Worm (Caenorhabditis elegans) whole organism, L3 larva: ENCODE measurements around the gene erg-28.

Source experiments
- R02D3.7 ChIP-seq: fragments of 150-350 bp; optimal IDR thresholded peaks from 2 replicates; lab custom pipeline; 2014; ENCODE audit warnings: missing biosample characterization, missing genetic modification characterization
- aly-2 ChIP-seq: fragments of 150-350 bp; optimal IDR thresholded peaks from 2 replicates; lab custom pipeline; 2014; ENCODE audit warnings: missing biosample characterization, missing genetic modification characterization
- ama-1 ChIP-seq: fragments of 150-350 bp; optimal IDR thresholded peaks from 2 replicates; lab custom pipeline; 2018
- ceh-16 ChIP-seq: sonication (generic microtip); optimal IDR thresholded peaks from 2 replicates; lab custom pipeline; 2017; ENCODE audit warnings: missing biosample characterization, missing genetic modification characterization
- ceh-28 ChIP-seq: fragments of 150-350 bp; optimal IDR thresholded peaks from 2 replicates; lab custom pipeline; 2014; ENCODE audit warnings: missing biosample characterization, missing genetic modification reagents, missing genetic modification characterization
- ceh-82 ChIP-seq: fragments of 150-350 bp; optimal IDR thresholded peaks from 2 replicates; lab custom pipeline; 2014; ENCODE audit warnings: missing biosample characterization, missing genetic modification characterization
- daf-12 ChIP-seq: fragments of 150-350 bp; optimal IDR thresholded peaks from 2 replicates; lab custom pipeline; 2014; ENCODE audit warnings: missing biosample characterization, missing genetic modification reagents, missing genetic modification characterization
- egl-27 ChIP-seq: sonication (generic microtip); optimal IDR thresholded peaks from 4 replicates; lab custom pipeline; 2017; ENCODE audit warnings: missing biosample characterization, missing genetic modification reagents, missing genetic modification characterization
- egl-5 ChIP-seq: fragments of 150-350 bp; optimal IDR thresholded peaks from 2 replicates; lab custom pipeline; 2017; ENCODE audit warnings: missing biosample characterization, missing genetic modification reagents, missing genetic modification characterization, inconsistent platforms
- elt-1 ChIP-seq: fragments of 150-350 bp; optimal IDR thresholded peaks from 2 replicates; lab custom pipeline; 2014; ENCODE audit warnings: missing biosample characterization, missing genetic modification characterization
- elt-2 ChIP-seq: sonication (generic microtip); optimal IDR thresholded peaks from 2 replicates; lab custom pipeline; 2016; ENCODE audit warnings: missing genetic modification reagents, mild to moderate bottlenecking, missing genetic modification characterization, missing compliant biosample characterization
- elt-3 ChIP-seq, 3 experiments: fragments of 150-350 bp in 1 of 3; sonication (generic microtip) in 2 of 3; optimal IDR thresholded peaks; 2 replicates in 2 of 3; 4 replicates in 1 of 3; lab custom pipeline; 2014 to 2017; ENCODE audit warnings: missing biosample characterization in 3 of 3, missing genetic modification characterization in 3 of 3
- eor-1 ChIP-seq, 2 experiments: fragments of 150-350 bp; optimal IDR thresholded peaks; 2 replicates each; lab custom pipeline; 2014 to 2018; ENCODE audit warnings: missing biosample characterization in 2 of 2, missing genetic modification characterization in 2 of 2
- fkh-10 ChIP-seq: sonication (generic microtip); optimal IDR thresholded peaks from 2 replicates; lab custom pipeline; 2017; ENCODE audit warnings: missing biosample characterization, missing genetic modification reagents, missing genetic modification characterization
- fkh-2 ChIP-seq: fragments of 150-350 bp; optimal IDR thresholded peaks from 2 replicates; lab custom pipeline; 2014; ENCODE audit warnings: missing biosample characterization, missing genetic modification reagents, missing genetic modification characterization
- hmg-11 ChIP-seq: sonication (generic microtip); optimal IDR thresholded peaks from 2 replicates; lab custom pipeline; 2016; ENCODE audit warnings: missing genetic modification characterization, missing compliant biosample characterization
- jun-1 ChIP-seq: fragments of 150-350 bp; optimal IDR thresholded peaks from 2 replicates; lab custom pipeline; 2014; ENCODE audit warnings: missing biosample characterization, missing genetic modification reagents, missing genetic modification characterization
- lin-15B ChIP-seq: fragments of 150-350 bp; optimal IDR thresholded peaks from 2 replicates; lab custom pipeline; 2014; ENCODE audit warnings: missing biosample characterization, missing genetic modification characterization
- lsy-12 ChIP-seq: sonication (generic microtip); optimal IDR thresholded peaks from 2 replicates; lab custom pipeline; 2016; ENCODE audit warnings: mild to moderate bottlenecking, missing genetic modification characterization, missing compliant biosample characterization
- mdl-1 ChIP-seq: fragments of 150-350 bp; optimal IDR thresholded peaks from 2 replicates; lab custom pipeline; 2014; ENCODE audit warnings: missing biosample characterization, missing genetic modification characterization
- mml-1 ChIP-seq: fragments of 150-350 bp; sonication (generic microtip); optimal IDR thresholded peaks from 3 replicates; lab custom pipeline; 2014; ENCODE audit warnings: missing biosample characterization, missing genetic modification characterization
- nhr-11 ChIP-seq: fragments of 150-350 bp; optimal IDR thresholded peaks from 2 replicates; lab custom pipeline; 2014; ENCODE audit warnings: missing biosample characterization, missing genetic modification characterization
- nhr-12 ChIP-seq: fragments of 150-350 bp; optimal IDR thresholded peaks from 2 replicates; lab custom pipeline; 2014; ENCODE audit warnings: missing biosample characterization, missing genetic modification characterization
- nhr-23 ChIP-seq: fragments of 150-350 bp; optimal IDR thresholded peaks from 2 replicates; lab custom pipeline; 2014; ENCODE audit warnings: missing biosample characterization, missing genetic modification reagents, missing genetic modification characterization
- nhr-25 ChIP-seq: sonication (generic microtip); optimal IDR thresholded peaks from 2 replicates; lab custom pipeline; 2017; ENCODE audit warnings: missing biosample characterization, missing genetic modification characterization
- nhr-28 ChIP-seq: fragments of 150-350 bp; optimal IDR thresholded peaks from 2 replicates; lab custom pipeline; 2014; ENCODE audit warnings: missing biosample characterization, missing genetic modification characterization
- nhr-43 ChIP-seq: sonication (generic microtip); optimal IDR thresholded peaks from 2 replicates; lab custom pipeline; 2016; ENCODE audit warnings: mild to moderate bottlenecking, missing genetic modification characterization, missing compliant biosample characterization; ENCODE audit not compliant: poor library complexity, severe bottlenecking
- nhr-76 ChIP-seq: fragments of 150-350 bp; sonication (generic microtip); optimal IDR thresholded peaks from 5 replicates; lab custom pipeline; 2014; ENCODE audit warnings: missing biosample characterization, missing genetic modification characterization
- nhr-77 ChIP-seq: fragments of 150-350 bp; optimal IDR thresholded peaks from 2 replicates; lab custom pipeline; 2014; ENCODE audit warnings: missing biosample characterization, missing genetic modification characterization
- pha-4 ChIP-seq: fragments of 150-350 bp; optimal IDR thresholded peaks from 2 replicates; lab custom pipeline; 2014; ENCODE audit warnings: missing biosample characterization, missing genetic modification reagents, missing genetic modification characterization
- pqm-1 ChIP-seq: fragments of 150-350 bp; optimal IDR thresholded peaks from 2 replicates; lab custom pipeline; 2017; ENCODE audit warnings: missing biosample characterization, missing genetic modification characterization, inconsistent platforms
- sea-2 ChIP-seq: fragments of 150-350 bp; sonication (generic microtip); optimal IDR thresholded peaks from 4 replicates; lab custom pipeline; 2014; ENCODE audit warnings: missing biosample characterization, missing genetic modification reagents, missing genetic modification characterization
- snpc-4 ChIP-seq: fragments of 150-350 bp; optimal IDR thresholded peaks from 2 replicates; lab custom pipeline; 2014; ENCODE audit warnings: missing biosample characterization, missing genetic modification characterization
- tbx-2 ChIP-seq: sonication (generic microtip); optimal IDR thresholded peaks from 2 replicates; lab custom pipeline; 2016; ENCODE audit warnings: mild to moderate bottlenecking, missing genetic modification characterization, missing compliant biosample characterization
- unc-39 ChIP-seq: sonication (generic microtip); optimal IDR thresholded peaks from 4 replicates; lab custom pipeline; 2017; ENCODE audit warnings: missing biosample characterization, missing genetic modification characterization
- zag-1 ChIP-seq: fragments of 150-350 bp; optimal IDR thresholded peaks from 2 replicates; lab custom pipeline; 2014; ENCODE audit warnings: missing biosample characterization, missing genetic modification characterization
- ztf-11 ChIP-seq: fragments of 150-350 bp; optimal IDR thresholded peaks from 2 replicates; lab custom pipeline; 2014; ENCODE audit warnings: missing biosample characterization, missing genetic modification characterization
- ztf-4 ChIP-seq: fragments of 150-350 bp; optimal IDR thresholded peaks from 2 replicates; lab custom pipeline; 2014; ENCODE audit warnings: missing biosample characterization, missing genetic modification characterization

The erg-28 gene

DNA sequence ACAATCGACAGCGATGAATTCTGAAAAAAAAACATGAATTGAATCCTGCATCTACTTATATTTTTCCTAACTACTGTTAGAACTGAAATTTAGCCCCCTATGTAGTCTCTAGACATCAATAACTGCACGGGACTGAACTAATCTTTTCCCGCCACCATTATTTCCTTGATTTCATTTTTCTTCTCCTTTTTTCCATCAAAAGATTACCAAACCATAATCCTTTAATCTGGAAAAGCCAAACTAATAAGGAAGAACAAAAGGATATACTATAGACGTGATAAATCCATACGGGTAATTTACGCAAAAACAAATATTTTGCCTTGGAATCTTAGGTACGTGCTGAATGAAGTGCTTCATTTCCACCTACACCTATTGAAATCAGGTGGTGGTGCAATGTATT, 39.9 kb upstream of the erg-28 start:
- TF ChIP-seq nhr-76 (tag; lab: Kevin White, UChicago) (no peak), nhr-23 (tag; lab: Kevin White, UChicago) (no peak), sea-2 (GFP tag; lab: Kevin White, UChicago) (no peak), lin-15B (no peak), daf-12 (tag; lab: Kevin White, UChicago) (no peak), zag-1 (no peak), elt-3 (tag; optimal IDR thresholded peaks at IDR 0.05; lab: Kevin White, UChicago) (no peak), ceh-82 (tag; lab: Kevin White, UChicago) (no peak), aly-2 (tag; lab: Kevin White, UChicago) (no peak), lsy-12 (tag; lab: Kevin White, UChicago) (no peak), nhr-25 (tag; lab: Kevin White, UChicago) (no peak), elt-1 (tag; lab: Kevin White, UChicago) (no peak), egl-5 (tag; lab: Kevin White, UChicago) (no peak), eor-1 (tag; optimal IDR thresholded peaks at IDR 0.05; lab: Kevin White, UChicago) (no peak), egl-27 (tag; lab: Kevin White, UChicago) (no peak), ceh-16 (tag; lab: Kevin White, UChicago) (no peak), unc-39 (tag; lab: Kevin White, UChicago) (no peak), pqm-1 (no peak)
- TF ChIP-seq, all 47 proteins: peak for 0

- TF ChIP-seq R02D3.7 (tag; lab: Kevin White, UChicago) = no peak
- no peak for TF ChIP-seq nhr-76 (tag; lab: Kevin White, UChicago)
- no peak for TF ChIP-seq aly-2 (tag; lab: Kevin White, UChicago)
- no peak for TF ChIP-seq mml-1 (tag; lab: Kevin White, UChicago)
- TF ChIP-seq ceh-28 (tag; lab: Kevin White, UChicago) = no peak
- TF ChIP-seq nhr-12 (tag; lab: Kevin White, UChicago) = no peak
- no peak for TF ChIP-seq nhr-43 (tag; lab: Kevin White, UChicago)
- TF ChIP-seq ceh-16 (tag; lab: Kevin White, UChicago) = no peak
- no peak for TF ChIP-seq nhr-25 (tag; lab: Kevin White, UChicago)
- no peak for TF ChIP-seq nhr-77 (tag; lab: Kevin White, UChicago)
- TF ChIP-seq unc-39 (tag; lab: Kevin White, UChicago) = no peak
- TF ChIP-seq jun-1 (tag; lab: Kevin White, UChicago) = no peak
- TF ChIP-seq ztf-4 = no peak
- no peak for TF ChIP-seq egl-27 (tag; lab: Kevin White, UChicago)
Observed at ce11 chrV:12567850-12568249, 39.4 kb upstream of the erg-28 start, which contains the start of gene E02A10.4. E02A10.4 (minus strand) TSS chrV:12567950.

DNA sequence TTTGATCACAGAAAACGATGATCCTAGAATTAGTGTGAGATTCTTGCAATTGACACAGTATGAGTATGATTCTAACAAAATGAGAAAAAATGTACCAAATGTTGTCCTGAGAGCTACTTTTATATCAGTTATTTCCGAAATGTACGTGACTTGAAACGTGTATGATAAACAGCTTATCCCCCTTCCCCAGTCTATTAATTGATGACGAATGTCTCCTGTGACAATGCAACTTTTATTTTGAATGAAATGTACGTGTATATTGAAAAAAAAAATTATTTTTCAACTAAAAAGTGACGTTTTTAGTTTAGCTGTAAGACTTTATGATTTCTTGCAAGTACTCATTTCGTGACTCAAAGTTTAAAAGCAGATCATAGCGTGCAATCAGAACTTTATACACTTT, 36.9 kb upstream of the erg-28 start:
- TF ChIP-seq eor-1 (tag; optimal IDR thresholded peaks at IDR 0.05; lab: Kevin White, UChicago) (no peak), hmg-11 (no peak), ama-1 (lab: Kevin White, UChicago) (no peak), tbx-2 (tag; lab: Kevin White, UChicago) (no peak), ztf-11 (tag; lab: Kevin White, UChicago) (no peak), ceh-28 (tag; lab: Kevin White, UChicago) (no peak), nhr-28 (tag; lab: Kevin White, UChicago) (no peak), mdl-1 (no peak), fkh-10 (GFP tag; lab: Kevin White, UChicago) (no peak), nhr-76 (tag; lab: Kevin White, UChicago) (no peak), ceh-16 (tag; lab: Kevin White, UChicago) (no peak), fkh-2 (tag; lab: Kevin White, UChicago) (no peak), elt-2 (tag; lab: Kevin White, UChicago) (no peak), unc-39 (tag; lab: Kevin White, UChicago) (no peak), jun-1 (tag; lab: Kevin White, UChicago) (no peak), elt-3 (tag; optimal IDR thresholded peaks at IDR 0.05; lab: Kevin White, UChicago) (no peak), zag-1 (no peak), lin-15B (no peak), lsy-12 (tag; lab: Kevin White, UChicago) (no peak)

- TF ChIP-seq ama-1 (lab: Kevin White, UChicago) (no peak), zag-1 (no peak), nhr-11 (no peak), nhr-77 (tag; lab: Kevin White, UChicago) (no peak), nhr-23 (tag; lab: Kevin White, UChicago) (no peak), snpc-4 (tag; lab: Kevin White, UChicago) (no peak), fkh-2 (tag; lab: Kevin White, UChicago) (no peak), aly-2 (tag; lab: Kevin White, UChicago) (no peak), ceh-28 (tag; lab: Kevin White, UChicago) (no peak), pha-4 (tag; lab: Kevin White, UChicago) (no peak)
- TF ChIP-seq, all 47 proteins: peak for 0
Observed at ce11 chrV:12575846-12576245, 31.4 kb upstream of the erg-28 start.
